Worm (Caenorhabditis elegans) whole organism, L3 larva: ENCODE results near the gene svh-1.

ENCODE experiments used
- R02D3.7 ChIP-seq: fragments of 150-350 bp; optimal IDR thresholded peaks from 2 replicates; lab custom pipeline; 2014; ENCODE audit warnings: missing biosample characterization, missing genetic modification characterization
- ZK546.5 ChIP-seq: sonication (generic microtip); optimal IDR thresholded peaks from 2 replicates; lab custom pipeline; 2017; ENCODE audit warnings: missing biosample characterization, missing genetic modification characterization
- aly-2 ChIP-seq: fragments of 150-350 bp; optimal IDR thresholded peaks from 2 replicates; lab custom pipeline; 2014; ENCODE audit warnings: missing biosample characterization, missing genetic modification characterization
- ama-1 ChIP-seq: fragments of 150-350 bp; optimal IDR thresholded peaks from 2 replicates; lab custom pipeline; 2018
- ceh-16 ChIP-seq: sonication (generic microtip); optimal IDR thresholded peaks from 2 replicates; lab custom pipeline; 2017; ENCODE audit warnings: missing biosample characterization, missing genetic modification characterization
- ceh-28 ChIP-seq: fragments of 150-350 bp; optimal IDR thresholded peaks from 2 replicates; lab custom pipeline; 2014; ENCODE audit warnings: missing biosample characterization, missing genetic modification reagents, missing genetic modification characterization
- ceh-82 ChIP-seq: fragments of 150-350 bp; optimal IDR thresholded peaks from 2 replicates; lab custom pipeline; 2014; ENCODE audit warnings: missing biosample characterization, missing genetic modification characterization
- ceh-9 ChIP-seq: sonication (generic microtip); optimal IDR thresholded peaks from 2 replicates; lab custom pipeline; 2018; ENCODE audit warnings: missing biosample characterization, missing genetic modification characterization
- daf-12 ChIP-seq: fragments of 150-350 bp; optimal IDR thresholded peaks from 2 replicates; lab custom pipeline; 2014; ENCODE audit warnings: missing biosample characterization, missing genetic modification reagents, missing genetic modification characterization
- egl-27 ChIP-seq: sonication (generic microtip); optimal IDR thresholded peaks from 4 replicates; lab custom pipeline; 2017; ENCODE audit warnings: missing biosample characterization, missing genetic modification reagents, missing genetic modification characterization
- egl-5 ChIP-seq: fragments of 150-350 bp; optimal IDR thresholded peaks from 2 replicates; lab custom pipeline; 2017; ENCODE audit warnings: missing biosample characterization, missing genetic modification reagents, missing genetic modification characterization, inconsistent platforms
- elt-1 ChIP-seq: fragments of 150-350 bp; optimal IDR thresholded peaks from 2 replicates; lab custom pipeline; 2014; ENCODE audit warnings: missing biosample characterization, missing genetic modification characterization
- elt-2 ChIP-seq: sonication (generic microtip); optimal IDR thresholded peaks from 2 replicates; lab custom pipeline; 2016; ENCODE audit warnings: missing genetic modification reagents, mild to moderate bottlenecking, missing genetic modification characterization, missing compliant biosample characterization
- elt-3 ChIP-seq, 3 experiments: fragments of 150-350 bp in 1 of 3; sonication (generic microtip) in 2 of 3; optimal IDR thresholded peaks; 2 replicates in 2 of 3; 4 replicates in 1 of 3; lab custom pipeline; 2014 to 2017; ENCODE audit warnings: missing biosample characterization in 3 of 3, missing genetic modification characterization in 3 of 3
- fkh-10 ChIP-seq: sonication (generic microtip); optimal IDR thresholded peaks from 2 replicates; lab custom pipeline; 2017; ENCODE audit warnings: missing biosample characterization, missing genetic modification reagents, missing genetic modification characterization
- fkh-2 ChIP-seq: fragments of 150-350 bp; optimal IDR thresholded peaks from 2 replicates; lab custom pipeline; 2014; ENCODE audit warnings: missing biosample characterization, missing genetic modification reagents, missing genetic modification characterization
- fos-1 ChIP-seq: fragments of 150-350 bp; optimal IDR thresholded peaks from 2 replicates; lab custom pipeline; 2014; ENCODE audit warnings: missing biosample characterization, missing genetic modification characterization
- hmg-11 ChIP-seq: sonication (generic microtip); optimal IDR thresholded peaks from 2 replicates; lab custom pipeline; 2016; ENCODE audit warnings: missing genetic modification characterization, missing compliant biosample characterization
- jun-1 ChIP-seq: fragments of 150-350 bp; optimal IDR thresholded peaks from 2 replicates; lab custom pipeline; 2014; ENCODE audit warnings: missing biosample characterization, missing genetic modification reagents, missing genetic modification characterization
- lin-15B ChIP-seq: fragments of 150-350 bp; optimal IDR thresholded peaks from 2 replicates; lab custom pipeline; 2014; ENCODE audit warnings: missing biosample characterization, missing genetic modification characterization
- lin-39 ChIP-seq: fragments of 150-350 bp; optimal IDR thresholded peaks from 2 replicates; lab custom pipeline; 2018; ENCODE audit warnings: missing biosample characterization, missing genetic modification reagents, missing genetic modification characterization
- lsy-12 ChIP-seq: sonication (generic microtip); optimal IDR thresholded peaks from 2 replicates; lab custom pipeline; 2016; ENCODE audit warnings: mild to moderate bottlenecking, missing genetic modification characterization, missing compliant biosample characterization
- mml-1 ChIP-seq: fragments of 150-350 bp; sonication (generic microtip); optimal IDR thresholded peaks from 3 replicates; lab custom pipeline; 2014; ENCODE audit warnings: missing biosample characterization, missing genetic modification characterization
- nfya-1 ChIP-seq: sonication (generic microtip); optimal IDR thresholded peaks from 2 replicates; lab custom pipeline; 2017; ENCODE audit warnings: missing genetic modification characterization, mild to moderate bottlenecking, missing compliant biosample characterization, antibody characterized with exemption, moderate library complexity; ENCODE audit not compliant: insufficient read depth
- nhr-11 ChIP-seq: fragments of 150-350 bp; optimal IDR thresholded peaks from 2 replicates; lab custom pipeline; 2014; ENCODE audit warnings: missing biosample characterization, missing genetic modification characterization
- nhr-12 ChIP-seq: fragments of 150-350 bp; optimal IDR thresholded peaks from 2 replicates; lab custom pipeline; 2014; ENCODE audit warnings: missing biosample characterization, missing genetic modification characterization
- nhr-23 ChIP-seq: fragments of 150-350 bp; optimal IDR thresholded peaks from 2 replicates; lab custom pipeline; 2014; ENCODE audit warnings: missing biosample characterization, missing genetic modification reagents, missing genetic modification characterization
- nhr-237 ChIP-seq: fragments of 150-350 bp; optimal IDR thresholded peaks from 2 replicates; lab custom pipeline; 2014; ENCODE audit warnings: missing biosample characterization, missing genetic modification characterization
- nhr-25 ChIP-seq: sonication (generic microtip); optimal IDR thresholded peaks from 2 replicates; lab custom pipeline; 2017; ENCODE audit warnings: missing biosample characterization, missing genetic modification characterization
- nhr-43 ChIP-seq: sonication (generic microtip); optimal IDR thresholded peaks from 2 replicates; lab custom pipeline; 2016; ENCODE audit warnings: mild to moderate bottlenecking, missing genetic modification characterization, missing compliant biosample characterization; ENCODE audit not compliant: poor library complexity, severe bottlenecking
- nhr-67 ChIP-seq: fragments of 150-350 bp; optimal IDR thresholded peaks from 2 replicates; lab custom pipeline; 2014; ENCODE audit warnings: missing biosample characterization, missing genetic modification characterization
- nhr-76 ChIP-seq: fragments of 150-350 bp; sonication (generic microtip); optimal IDR thresholded peaks from 5 replicates; lab custom pipeline; 2014; ENCODE audit warnings: missing biosample characterization, missing genetic modification characterization
- pha-4 ChIP-seq: fragments of 150-350 bp; optimal IDR thresholded peaks from 2 replicates; lab custom pipeline; 2014; ENCODE audit warnings: missing biosample characterization, missing genetic modification reagents, missing genetic modification characterization
- skn-1 ChIP-seq: fragments of 150-350 bp; optimal IDR thresholded peaks from 2 replicates; lab custom pipeline; 2014; ENCODE audit warnings: missing biosample characterization, missing genetic modification characterization
- snpc-4 ChIP-seq: fragments of 150-350 bp; optimal IDR thresholded peaks from 2 replicates; lab custom pipeline; 2014; ENCODE audit warnings: missing biosample characterization, missing genetic modification characterization
- tbx-2 ChIP-seq: sonication (generic microtip); optimal IDR thresholded peaks from 2 replicates; lab custom pipeline; 2016; ENCODE audit warnings: mild to moderate bottlenecking, missing genetic modification characterization, missing compliant biosample characterization
- unc-39 ChIP-seq: sonication (generic microtip); optimal IDR thresholded peaks from 4 replicates; lab custom pipeline; 2017; ENCODE audit warnings: missing biosample characterization, missing genetic modification characterization
- unc-62 ChIP-seq: fragments of 150-350 bp; sonication (generic microtip); optimal IDR thresholded peaks from 4 replicates; lab custom pipeline; 2014; ENCODE audit warnings: missing biosample characterization, missing genetic modification reagents, missing genetic modification characterization
- ztf-11 ChIP-seq: fragments of 150-350 bp; optimal IDR thresholded peaks from 2 replicates; lab custom pipeline; 2014; ENCODE audit warnings: missing biosample characterization, missing genetic modification characterization
- ztf-4 ChIP-seq: fragments of 150-350 bp; optimal IDR thresholded peaks from 2 replicates; lab custom pipeline; 2014; ENCODE audit warnings: missing biosample characterization, missing genetic modification characterization

svh-1 gene

DNA sequence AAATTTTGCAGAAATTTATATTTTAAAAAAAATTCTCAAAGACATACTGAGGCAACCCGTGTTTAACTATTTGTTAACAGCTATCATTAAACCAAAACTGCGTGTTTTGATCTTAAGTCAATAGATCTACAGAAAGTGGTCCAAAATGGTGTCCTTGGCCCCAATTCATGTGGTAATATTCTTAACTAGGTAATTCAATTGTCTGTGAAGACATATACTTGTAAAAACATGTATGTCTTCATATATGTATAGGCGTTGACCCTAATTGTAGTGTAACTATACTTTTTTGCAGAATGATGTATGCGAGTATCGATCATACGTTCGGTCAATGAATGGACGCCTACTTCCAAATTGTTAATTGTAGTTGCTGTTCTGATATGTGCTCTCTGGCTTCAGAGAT, 36.7 kb upstream of the svh-1 start, which contains the start of gene C07G1.15:
Gene C07G1.15 (plus strand): TSS at position 301 of the 400 bp plus-strand sequence.
- TF ChIP-seq unc-39 (no peak), hmg-11 (tag; lab: Kevin White, UChicago) (no peak), snpc-4 (tag; lab: Kevin White, UChicago) (no peak), ztf-11 (tag; lab: Kevin White, UChicago) (no peak), nfya-1 (no peak), lin-15B (tag; lab: Kevin White, UChicago) (no peak), ZK546.5 (no peak), nhr-76 (tag; lab: Kevin White, UChicago) (no peak), pha-4 (tag; lab: Kevin White, UChicago) (no peak), nhr-67 (tag; lab: Kevin White, UChicago) (no peak), elt-2 (tag; lab: Kevin White, UChicago) (no peak), nhr-12 (no peak), R02D3.7 (no peak), egl-5 (tag; lab: Kevin White, UChicago) (no peak), ceh-16 (tag; lab: Kevin White, UChicago) (no peak), ceh-82 (tag; lab: Kevin White, UChicago) (no peak), egl-27 (no peak), ceh-28 (no peak), ama-1 (lab: Kevin White, UChicago) (no peak)

- no peak for TF ChIP-seq ceh-16 (tag; lab: Kevin White, UChicago)
- peak; percentile 62 for TF ChIP-seq ceh-28
- TF ChIP-seq nhr-76 (tag; lab: Kevin White, UChicago) = no peak
- TF ChIP-seq nhr-43 (tag; lab: Kevin White, UChicago) = no peak
- no peak for TF ChIP-seq nhr-12
- TF ChIP-seq lsy-12 = no peak
- no peak for TF ChIP-seq fos-1
- TF ChIP-seq fkh-2 = no peak
- no peak for TF ChIP-seq R02D3.7
- TF ChIP-seq lin-39 (tag; lab: Kevin White, UChicago) = no peak
- no peak for TF ChIP-seq elt-1
- TF ChIP-seq snpc-4 (tag; lab: Kevin White, UChicago) = no peak
- no peak for TF ChIP-seq egl-27
- no peak for TF ChIP-seq fkh-10 (GFP tag; lab: Kevin White, UChicago)
- peak; percentile 90 for TF ChIP-seq nhr-23 (tag; lab: Kevin White, UChicago)
- TF ChIP-seq ZK546.5 = no peak
- no peak for TF ChIP-seq nfya-1
- no peak for TF ChIP-seq ceh-9
- TF ChIP-seq unc-39 = no peak
- no peak for TF ChIP-seq hmg-11 (tag; lab: Kevin White, UChicago)
- no peak for TF ChIP-seq daf-12 (tag; lab: Kevin White, UChicago)
- TF ChIP-seq nhr-11 = no peak
- no peak for TF ChIP-seq skn-1 (tag; lab: Kevin White, UChicago)
- no peak for TF ChIP-seq elt-3 (tag; optimal IDR thresholded peaks at IDR 0.05; lab: Kevin White, UChicago)
- no peak for TF ChIP-seq unc-62 (GFP tag; lab: Kevin White, UChicago)
- peak; percentile 79 for TF ChIP-seq nhr-25
- no peak for TF ChIP-seq aly-2
- TF ChIP-seq pha-4 (tag; lab: Kevin White, UChicago) = peak; percentile 89
- no peak for TF ChIP-seq ztf-4
- TF ChIP-seq ceh-82 (tag; lab: Kevin White, UChicago) = no peak
These were observed 36.1 kb upstream of the svh-1 start for ce11 chrIV:8170264-8170663.

- TF ChIP-seq nhr-25 = peak; percentile 21
- no peak for TF ChIP-seq elt-2 (tag; lab: Kevin White, UChicago)
These were observed 35.0 kb upstream of the svh-1 start for ce11 chrIV:8171376-8171775.

- TF ChIP-seq nhr-237 (no peak), ama-1 (lab: Kevin White, UChicago) (no peak), jun-1 (no peak), nhr-12 (no peak), lsy-12 (no peak), tbx-2 (tag; lab: Kevin White, UChicago) (no peak), ceh-82 (tag; lab: Kevin White, UChicago) (no peak), daf-12 (tag; lab: Kevin White, UChicago) (no peak), fkh-10 (GFP tag; lab: Kevin White, UChicago) (no peak), nhr-43 (tag; lab: Kevin White, UChicago) (no peak), nfya-1 (no peak), ZK546.5 (no peak), egl-27 (no peak), ceh-9 (no peak), mml-1 (tag; lab: Kevin White, UChicago) (no peak), snpc-4 (tag; lab: Kevin White, UChicago) (no peak), fkh-2 (no peak), nhr-11 (no peak), lin-15B (tag; lab: Kevin White, UChicago) (no peak)
These were observed 32.8 kb upstream of the svh-1 start for ce11 chrIV:8173610-8174009.
